Fruit fly (Drosophila melanogaster) whole organism, embryonic: ENCODE measurements around the gene CG14913.

Source experiments
- Asciz ChIP-seq: fragments of 200-800 bp; sonication (Bioruptor generic); optimal IDR thresholded peaks from 2 replicates; lab custom pipeline; 2017; ENCODE audit warnings: missing biosample characterization, mild to moderate bottlenecking, missing genetic modification characterization, missing genetic modification reagents
- CG10267 ChIP-seq: fragments of 200-800 bp; sonication (Bioruptor generic); optimal IDR thresholded peaks from 2 replicates; lab custom pipeline; 2018; ENCODE audit warnings: missing biosample characterization, mild to moderate bottlenecking, missing genetic modification characterization, moderate library complexity
- CG10431 ChIP-seq: fragments of 200-800 bp; sonication (Bioruptor generic); optimal IDR thresholded peaks from 3 replicates; lab custom pipeline; 2018; ENCODE audit warnings: missing biosample characterization, mild to moderate bottlenecking, missing genetic modification characterization
- CG10959 ChIP-seq: fragments of 200-800 bp; sonication (Bioruptor generic); IDR thresholded peaks from 2 replicates; pipeline ENCODE4 v1.3.6; 2022; ENCODE audit warnings: missing biosample characterization, missing genetic modification characterization
- CG14965 ChIP-seq: fragments of 200-800 bp; sonication (Bioruptor generic); optimal IDR thresholded peaks from 2 replicates; lab custom pipeline; 2016; ENCODE audit warnings: missing biosample characterization, missing genetic modification characterization, borderline replicate concordance
- CG15011 ChIP-seq: fragments of 200-800 bp; sonication (Bioruptor generic); optimal IDR thresholded peaks from 3 replicates; lab custom pipeline; 2018; ENCODE audit warnings: missing biosample characterization, mild to moderate bottlenecking, missing genetic modification characterization
- CG15269 ChIP-seq: fragments of 200-800 bp; sonication (Bioruptor generic); optimal IDR thresholded peaks from 2 replicates; lab custom pipeline; 2018; ENCODE audit warnings: missing biosample characterization, mild to moderate bottlenecking, missing genetic modification characterization, moderate library complexity
- CG15696 ChIP-seq: fragments of 200-800 bp; sonication (Bioruptor generic); optimal IDR thresholded peaks from 2 replicates; lab custom pipeline; 2019; ENCODE audit warnings: missing biosample characterization, mild to moderate bottlenecking, missing genetic modification characterization, moderate library complexity
- CG2202 ChIP-seq: fragments of 200-800 bp; sonication (Bioruptor generic); optimal IDR thresholded peaks from 2 replicates; lab custom pipeline; 2018; ENCODE audit warnings: missing biosample characterization, mild to moderate bottlenecking, missing genetic modification characterization
- CG2889 ChIP-seq: fragments of 200-800 bp; sonication (Bioruptor generic); IDR thresholded peaks from 3 replicates; pipeline ENCODE4 v1.3.6; 2022; ENCODE audit warnings: missing biosample characterization, missing genetic modification characterization
- CG30431 ChIP-seq: fragments of 200-800 bp; sonication (Bioruptor generic); optimal IDR thresholded peaks from 2 replicates; lab custom pipeline; 2017; ENCODE audit warnings: missing biosample characterization, missing genetic modification characterization
- CG31365 ChIP-seq: fragments of 200-800 bp; sonication (Bioruptor generic); optimal IDR thresholded peaks from 2 replicates; lab custom pipeline; 2018; ENCODE audit warnings: missing biosample characterization, mild to moderate bottlenecking, missing genetic modification characterization
- CG3847 ChIP-seq: fragments of 200-800 bp; sonication (Bioruptor generic); IDR thresholded peaks from 2 replicates; pipeline ENCODE4 v1.3.6; 2022; ENCODE audit warnings: missing biosample characterization, missing genetic modification characterization
- CG3995 ChIP-seq: fragments of 200-800 bp; sonication (Bioruptor generic); optimal IDR thresholded peaks from 3 replicates; lab custom pipeline; 2016; ENCODE audit warnings: missing biosample characterization, missing genetic modification characterization
- CG6254 ChIP-seq: fragments of 200-800 bp; sonication (Bioruptor generic); optimal IDR thresholded peaks from 3 replicates; lab custom pipeline; 2017; ENCODE audit warnings: mild to moderate bottlenecking, missing biosample characterization, missing genetic modification reagents, missing genetic modification characterization
- CG7271 ChIP-seq: fragments of 200-800 bp; sonication (Bioruptor generic); optimal IDR thresholded peaks from 2 replicates; lab custom pipeline; 2018; ENCODE audit warnings: missing biosample characterization, mild to moderate bottlenecking, missing genetic modification characterization, moderate library complexity
- CG7928 ChIP-seq: fragments of 200-800 bp; sonication (Bioruptor generic); optimal IDR thresholded peaks from 2 replicates; lab custom pipeline; 2017; ENCODE audit warnings: missing biosample characterization, mild to moderate bottlenecking, missing genetic modification characterization
- CG8388 ChIP-seq: fragments of 200-800 bp; sonication (Bioruptor generic); optimal IDR thresholded peaks from 2 replicates; lab custom pipeline; 2019; ENCODE audit warnings: missing biosample characterization, mild to moderate bottlenecking, missing genetic modification characterization, moderate library complexity
- CG9215 ChIP-seq: fragments of 200-800 bp; sonication (Bioruptor generic); IDR thresholded peaks from 2 replicates; pipeline ENCODE4 v1.3.6; 2022; ENCODE audit warnings: missing biosample characterization, missing genetic modification characterization
- Dbx ChIP-seq: fragments of 200-800 bp; sonication (Bioruptor generic); IDR thresholded peaks from 3 replicates; pipeline ENCODE4 v1.3.6; 2022; ENCODE audit warnings: missing biosample characterization, missing genetic modification characterization
- Drgx ChIP-seq: fragments of 200-800 bp; sonication (Bioruptor generic); IDR thresholded peaks from 2 replicates; pipeline ENCODE4 v1.3.6; 2022; ENCODE audit warnings: missing biosample characterization, missing genetic modification characterization
- Ets97D ChIP-seq: fragments of 200-800 bp; sonication (Bioruptor generic); optimal IDR thresholded peaks from 3 replicates; lab custom pipeline; 2016; ENCODE audit warnings: missing biosample characterization, missing genetic modification characterization
- HLHmδ ChIP-seq: fragments of 200-800 bp; sonication (Bioruptor generic); optimal IDR thresholded peaks from 2 replicates; lab custom pipeline; 2018; ENCODE audit warnings: missing biosample characterization, mild to moderate bottlenecking, missing genetic modification characterization, moderate library complexity
- Hr39 ChIP-seq: fragments of >200 bp; optimal IDR thresholded peaks from 2 replicates; lab custom pipeline; 2017
- Lhr ChIP-seq: fragments of 200-800 bp; sonication (Bioruptor generic); optimal IDR thresholded peaks from 3 replicates; lab custom pipeline; 2017; ENCODE audit warnings: mild to moderate bottlenecking, missing biosample characterization, missing genetic modification reagents, missing genetic modification characterization
- Max ChIP-seq: fragments of 200-800 bp; sonication (Bioruptor generic); optimal IDR thresholded peaks from 2 replicates; lab custom pipeline; 2016; ENCODE audit warnings: missing biosample characterization, mild to moderate bottlenecking, missing genetic modification characterization
- Meics ChIP-seq: fragments of 200-800 bp; sonication (Bioruptor generic); optimal IDR thresholded peaks from 2 replicates; lab custom pipeline; 2017; ENCODE audit warnings: missing biosample characterization, mild to moderate bottlenecking, missing genetic modification characterization
- Mes4 ChIP-seq: fragments of 200-800 bp; sonication (Bioruptor generic); optimal IDR thresholded peaks from 2 replicates; lab custom pipeline; 2016; ENCODE audit warnings: missing biosample characterization, missing genetic modification characterization
- Mrtf ChIP-seq: fragments of 200-800 bp; sonication (Bioruptor generic); IDR thresholded peaks from 3 replicates; pipeline ENCODE4 v1.3.6; 2022; ENCODE audit warnings: missing biosample characterization, missing genetic modification characterization
- Optix ChIP-seq: fragments of 200-800 bp; sonication (Bioruptor generic); IDR thresholded peaks from 3 replicates; pipeline ENCODE4 v1.3.6; 2022; ENCODE audit warnings: missing biosample characterization, missing genetic modification characterization
- Poxn ChIP-seq: fragments of 200-800 bp; sonication (Bioruptor generic); IDR thresholded peaks from 2 replicates; pipeline ENCODE4 v1.3.6; 2022; ENCODE audit warnings: missing biosample characterization, missing genetic modification characterization
- Ptx1 ChIP-seq: fragments of 200-800 bp; sonication (Bioruptor generic); IDR thresholded peaks from 2 replicates; pipeline ENCODE4 v1.3.6; 2022; ENCODE audit warnings: missing biosample characterization, missing genetic modification characterization
- Sin3A ChIP-seq: fragments of >200 bp; optimal IDR thresholded peaks from 2 replicates; lab custom pipeline; 2018
- Six4 ChIP-seq: fragments of 200-800 bp; sonication (Bioruptor generic); optimal IDR thresholded peaks from 2 replicates; lab custom pipeline; 2016; ENCODE audit warnings: missing biosample characterization, missing genetic modification characterization
- Sox100B ChIP-seq: fragments of 200-800 bp; sonication (Bioruptor generic); optimal IDR thresholded peaks from 3 replicates; lab custom pipeline; 2018; ENCODE audit warnings: missing biosample characterization, mild to moderate bottlenecking, missing genetic modification characterization
- Spps ChIP-seq: fragments of 200-800 bp; sonication (Bioruptor generic); optimal IDR thresholded peaks from 2 replicates; lab custom pipeline; 2018; ENCODE audit warnings: missing biosample characterization, mild to moderate bottlenecking, missing genetic modification characterization
- TFAM ChIP-seq: fragments of 200-800 bp; sonication (Bioruptor generic); optimal IDR thresholded peaks from 2 replicates; lab custom pipeline; 2017; ENCODE audit warnings: missing biosample characterization, missing genetic modification characterization, inconsistent platforms
- Taf1 ChIP-seq: fragments of 200-800 bp; sonication (Bioruptor generic); IDR thresholded peaks from 2 replicates; pipeline ENCODE4 v1.3.6; 2022; ENCODE audit warnings: missing biosample characterization, missing genetic modification characterization
- ase ChIP-seq: fragments of 200-800 bp; sonication (Bioruptor generic); IDR thresholded peaks from 3 replicates; pipeline ENCODE4 v1.3.6; 2022; ENCODE audit warnings: missing biosample characterization, missing genetic modification characterization
- ato ChIP-seq: fragments of 200-800 bp; sonication (Bioruptor generic); IDR thresholded peaks from 2 replicates; pipeline ENCODE4 v1.3.6; 2022; ENCODE audit warnings: missing biosample characterization, missing genetic modification characterization; ENCODE audit not compliant: partially characterized antibody
- az2 ChIP-seq: fragments of 200-800 bp; sonication (Bioruptor generic); optimal IDR thresholded peaks from 3 replicates; lab custom pipeline; 2016; ENCODE audit warnings: missing biosample characterization, missing genetic modification characterization
- bab2 ChIP-seq: fragments of 200-800 bp; sonication (Bioruptor generic); optimal IDR thresholded peaks from 2 replicates; lab custom pipeline; 2016; ENCODE audit warnings: missing biosample characterization, missing genetic modification characterization
- bigmax ChIP-seq: fragments of 200-800 bp; sonication (Bioruptor generic); optimal IDR thresholded peaks from 2 replicates; lab custom pipeline; 2018; ENCODE audit warnings: missing biosample characterization, mild to moderate bottlenecking, missing genetic modification characterization
- chinmo ChIP-seq: fragments of 200-800 bp; sonication (Bioruptor generic); IDR thresholded peaks from 4 replicates; pipeline ENCODE4 v1.3.6; 2022; ENCODE audit warnings: missing biosample characterization, missing genetic modification characterization; ENCODE audit not compliant: partially characterized antibody
- danr ChIP-seq: fragments of 200-800 bp; sonication (Bioruptor generic); IDR thresholded peaks from 2 replicates; pipeline ENCODE4 v1.3.6; 2022; ENCODE audit warnings: missing biosample characterization, missing genetic modification characterization
- en ChIP-seq: fragments of 200-800 bp; sonication (Bioruptor generic); optimal IDR thresholded peaks from 2 replicates; lab custom pipeline; 2016; ENCODE audit warnings: missing biosample characterization, missing genetic modification characterization
- fu2 ChIP-seq: fragments of 200-800 bp; sonication (Bioruptor generic); optimal IDR thresholded peaks from 2 replicates; lab custom pipeline; 2016; ENCODE audit warnings: missing biosample characterization, missing genetic modification characterization
- gro ChIP-seq: fragments of 200-800 bp; sonication (Bioruptor generic); optimal IDR thresholded peaks from 2 replicates; lab custom pipeline; 2016; ENCODE audit warnings: missing biosample characterization, missing genetic modification characterization
- hth ChIP-seq: fragments of >200 bp; optimal IDR thresholded peaks from 2 replicates; lab custom pipeline; 2017; ENCODE audit warnings: inconsistent platforms
- ind ChIP-seq: fragments of 200-800 bp; sonication (Bioruptor generic); optimal IDR thresholded peaks from 3 replicates; lab custom pipeline; 2016; ENCODE audit warnings: missing biosample characterization, missing genetic modification characterization
- scrt ChIP-seq: fragments of 200-800 bp; sonication (Bioruptor generic); optimal IDR thresholded peaks from 2 replicates; lab custom pipeline; 2018; ENCODE audit warnings: missing biosample characterization, mild to moderate bottlenecking, missing genetic modification characterization, moderate library complexity
- sob ChIP-seq: fragments of 200-800 bp; sonication (Bioruptor generic); IDR thresholded peaks from 2 replicates; pipeline ENCODE4 v1.3.6; 2022; ENCODE audit warnings: missing biosample characterization, missing genetic modification characterization
- tup ChIP-seq: fragments of 200-800 bp; sonication (Bioruptor generic); optimal IDR thresholded peaks from 2 replicates; lab custom pipeline; 2016; ENCODE audit warnings: missing biosample characterization, mild to moderate bottlenecking, missing genetic modification characterization, moderate library complexity

The CG14913 gene

DNA sequence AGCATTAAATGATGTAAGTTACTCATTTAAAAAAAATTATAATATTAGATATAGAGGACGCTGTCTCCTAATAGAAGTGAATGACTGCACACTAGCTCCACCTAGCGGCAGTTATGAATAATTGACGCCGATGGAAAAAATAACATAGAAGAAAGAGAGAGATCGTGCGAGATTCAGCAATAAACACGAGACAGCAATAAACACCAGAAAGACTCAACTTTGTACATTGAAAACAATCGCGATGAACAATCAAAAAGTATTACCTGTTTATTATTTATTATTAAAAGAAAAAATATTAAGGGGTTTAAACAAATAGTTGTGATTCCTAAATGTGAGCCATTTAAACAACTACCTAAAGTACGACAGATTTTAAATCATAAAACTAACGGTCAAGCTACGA, 30.7 kb upstream of the CG14913 start (continued):
- TF ChIP-seq chinmo: no peak
- TF ChIP-seq Lhr (GFP tag; lab: Kevin White, UChicago): no peak
- no peak for TF ChIP-seq Mrtf (GFP tag; lab: Robert Waterston, UW)
- peak; percentile 27 for TF ChIP-seq Meics (GFP tag; lab: Kevin White, UChicago)
- TF ChIP-seq bab2 (GFP tag; lab: Kevin White, UChicago): no peak
- TF ChIP-seq bigmax (GFP tag; lab: Kevin White, UChicago): no peak
- no peak for TF ChIP-seq CG2202 (tag; lab: Kevin White, UChicago)
- TF ChIP-seq hth (lab: Kevin White, UChicago): no peak
- TF ChIP-seq ind (GFP tag; lab: Kevin White, UChicago): peak; percentile 43
- peak; percentile 16 for TF ChIP-seq Ets97D
- TF ChIP-seq az2 (GFP tag; lab: Kevin White, UChicago): no peak
- TF ChIP-seq ase (GFP tag; lab: Robert Waterston, UW): peak; percentile 61; the same call in 2 of the 3 replicates
- TF ChIP-seq gro: no peak
- no peak for TF ChIP-seq Optix (GFP tag; lab: Robert Waterston, UW)
- TF ChIP-seq en (GFP tag; lab: Kevin White, UChicago): no peak
- peak; percentile 38 for TF ChIP-seq Spps (tag; lab: Kevin White, UChicago)
- TF ChIP-seq Poxn (GFP tag; lab: Robert Waterston, UW): no peak
- no peak for TF ChIP-seq Sin3A (lab: Kevin White, UChicago)
- peak; percentile 30 for TF ChIP-seq CG6254 (GFP tag; lab: Kevin White, UChicago)
- TF ChIP-seq sob (GFP tag; lab: Robert Waterston, UW): no peak
- TF ChIP-seq Sox100B (GFP tag; lab: Kevin White, UChicago): peak; percentile 38
- TF ChIP-seq Drgx (GFP tag; lab: Robert Waterston, UW): no peak; the same call in 1 of the 2 replicates
- no peak for TF ChIP-seq Hr39
- no peak for TF ChIP-seq CG15269 (tag; lab: Kevin White, UChicago)
- TF ChIP-seq CG10431 (GFP tag; lab: Kevin White, UChicago): no peak
- TF ChIP-seq Taf1 (GFP tag; lab: Robert Waterston, UW): no peak
- TF ChIP-seq CG10959 (GFP tag; lab: Robert Waterston, UW): no peak
- TF ChIP-seq Ptx1 (GFP tag; lab: Robert Waterston, UW): no peak
- TF ChIP-seq CG3847: no peak; the same call in 1 of the 2 replicates
- no peak for TF ChIP-seq Dbx (GFP tag; lab: Robert Waterston, UW)
- no peak for TF ChIP-seq CG9215 (GFP tag; lab: Robert Waterston, UW)
- no peak for TF ChIP-seq HLHmδ (GFP tag; lab: Kevin White, UChicago)
- TF ChIP-seq CG3995 (GFP tag; lab: Kevin White, UChicago): no peak
- TF ChIP-seq ato (GFP tag; lab: Robert Waterston, UW): no peak
- TF ChIP-seq danr: no peak
- peak; percentile 12 for TF ChIP-seq Six4 (GFP tag; lab: Kevin White, UChicago)
- no peak for TF ChIP-seq CG7928
- TF ChIP-seq Max (GFP tag; lab: Kevin White, UChicago): no peak
- TF ChIP-seq CG30431 (GFP tag; lab: Kevin White, UChicago): no peak
- no peak for TF ChIP-seq tup (GFP tag; lab: Kevin White, UChicago)
- TF ChIP-seq CG2889 (GFP tag; lab: Robert Waterston, UW): no peak
- TF ChIP-seq scrt (GFP tag; lab: Kevin White, UChicago): peak; percentile 6
- no peak for TF ChIP-seq CG8388 (GFP tag; lab: Kevin White, UChicago)
- TF ChIP-seq fu2 (GFP tag; lab: Kevin White, UChicago): no peak
- no peak for TF ChIP-seq Mes4 (GFP tag; lab: Kevin White, UChicago)
- TF ChIP-seq CG15011: peak; percentile 7
- no peak for TF ChIP-seq CG7271
- peak; percentile 59 for TF ChIP-seq CG10267 (tag; lab: Kevin White, UChicago)
- TF ChIP-seq CG14965 (GFP tag; lab: Kevin White, UChicago): no peak
- peak; percentile 7 for TF ChIP-seq Asciz (GFP tag; lab: Kevin White, UChicago)
- TF ChIP-seq CG31365 (tag; lab: Kevin White, UChicago): no peak
- no peak for TF ChIP-seq TFAM (GFP tag; lab: Kevin White, UChicago)
- TF ChIP-seq CG15696 (tag; lab: Kevin White, UChicago): peak; percentile 40
